Worm (Caenorhabditis elegans) whole organism, L3 larva: Measurements from ENCODE around the gene txt-11.

Experiments
- R02D3.7 ChIP-seq: fragments of 150-350 bp; optimal IDR thresholded peaks from 2 replicates; lab custom pipeline; 2014; ENCODE audit warnings: missing biosample characterization, missing genetic modification characterization
- ZK546.5 ChIP-seq: sonication (generic microtip); optimal IDR thresholded peaks from 2 replicates; lab custom pipeline; 2017; ENCODE audit warnings: missing biosample characterization, missing genetic modification characterization
- aly-2 ChIP-seq: fragments of 150-350 bp; optimal IDR thresholded peaks from 2 replicates; lab custom pipeline; 2014; ENCODE audit warnings: missing biosample characterization, missing genetic modification characterization
- ama-1 ChIP-seq: fragments of 150-350 bp; optimal IDR thresholded peaks from 2 replicates; lab custom pipeline; 2018
- ceh-9 ChIP-seq: sonication (generic microtip); optimal IDR thresholded peaks from 2 replicates; lab custom pipeline; 2018; ENCODE audit warnings: missing biosample characterization, missing genetic modification characterization
- daf-12 ChIP-seq: fragments of 150-350 bp; optimal IDR thresholded peaks from 2 replicates; lab custom pipeline; 2014; ENCODE audit warnings: missing biosample characterization, missing genetic modification reagents, missing genetic modification characterization
- egl-27 ChIP-seq: sonication (generic microtip); optimal IDR thresholded peaks from 4 replicates; lab custom pipeline; 2017; ENCODE audit warnings: missing biosample characterization, missing genetic modification reagents, missing genetic modification characterization
- egl-5 ChIP-seq: fragments of 150-350 bp; optimal IDR thresholded peaks from 2 replicates; lab custom pipeline; 2017; ENCODE audit warnings: missing biosample characterization, missing genetic modification reagents, missing genetic modification characterization, inconsistent platforms
- elt-2 ChIP-seq: sonication (generic microtip); optimal IDR thresholded peaks from 2 replicates; lab custom pipeline; 2016; ENCODE audit warnings: missing genetic modification reagents, mild to moderate bottlenecking, missing genetic modification characterization, missing compliant biosample characterization
- eor-1 ChIP-seq, 2 experiments: fragments of 150-350 bp; optimal IDR thresholded peaks; 2 replicates each; lab custom pipeline; 2014 to 2018; ENCODE audit warnings: missing biosample characterization in 2 of 2, missing genetic modification characterization in 2 of 2
- fkh-10 ChIP-seq: sonication (generic microtip); optimal IDR thresholded peaks from 2 replicates; lab custom pipeline; 2017; ENCODE audit warnings: missing biosample characterization, missing genetic modification reagents, missing genetic modification characterization
- fkh-2 ChIP-seq: fragments of 150-350 bp; optimal IDR thresholded peaks from 2 replicates; lab custom pipeline; 2014; ENCODE audit warnings: missing biosample characterization, missing genetic modification reagents, missing genetic modification characterization
- hmg-11 ChIP-seq: sonication (generic microtip); optimal IDR thresholded peaks from 2 replicates; lab custom pipeline; 2016; ENCODE audit warnings: missing genetic modification characterization, missing compliant biosample characterization
- jun-1 ChIP-seq: fragments of 150-350 bp; optimal IDR thresholded peaks from 2 replicates; lab custom pipeline; 2014; ENCODE audit warnings: missing biosample characterization, missing genetic modification reagents, missing genetic modification characterization
- lin-15B ChIP-seq: fragments of 150-350 bp; optimal IDR thresholded peaks from 2 replicates; lab custom pipeline; 2014; ENCODE audit warnings: missing biosample characterization, missing genetic modification characterization
- lin-39 ChIP-seq: fragments of 150-350 bp; optimal IDR thresholded peaks from 2 replicates; lab custom pipeline; 2018; ENCODE audit warnings: missing biosample characterization, missing genetic modification reagents, missing genetic modification characterization
- lsy-12 ChIP-seq: sonication (generic microtip); optimal IDR thresholded peaks from 2 replicates; lab custom pipeline; 2016; ENCODE audit warnings: mild to moderate bottlenecking, missing genetic modification characterization, missing compliant biosample characterization
- mml-1 ChIP-seq: fragments of 150-350 bp; sonication (generic microtip); optimal IDR thresholded peaks from 3 replicates; lab custom pipeline; 2014; ENCODE audit warnings: missing biosample characterization, missing genetic modification characterization
- nfya-1 ChIP-seq: sonication (generic microtip); optimal IDR thresholded peaks from 2 replicates; lab custom pipeline; 2017; ENCODE audit warnings: missing genetic modification characterization, mild to moderate bottlenecking, missing compliant biosample characterization, antibody characterized with exemption, moderate library complexity; ENCODE audit not compliant: insufficient read depth
- nhr-11 ChIP-seq: fragments of 150-350 bp; optimal IDR thresholded peaks from 2 replicates; lab custom pipeline; 2014; ENCODE audit warnings: missing biosample characterization, missing genetic modification characterization
- nhr-12 ChIP-seq: fragments of 150-350 bp; optimal IDR thresholded peaks from 2 replicates; lab custom pipeline; 2014; ENCODE audit warnings: missing biosample characterization, missing genetic modification characterization
- nhr-23 ChIP-seq: fragments of 150-350 bp; optimal IDR thresholded peaks from 2 replicates; lab custom pipeline; 2014; ENCODE audit warnings: missing biosample characterization, missing genetic modification reagents, missing genetic modification characterization
- nhr-237 ChIP-seq: fragments of 150-350 bp; optimal IDR thresholded peaks from 2 replicates; lab custom pipeline; 2014; ENCODE audit warnings: missing biosample characterization, missing genetic modification characterization
- nhr-28 ChIP-seq: fragments of 150-350 bp; optimal IDR thresholded peaks from 2 replicates; lab custom pipeline; 2014; ENCODE audit warnings: missing biosample characterization, missing genetic modification characterization
- nhr-43 ChIP-seq: sonication (generic microtip); optimal IDR thresholded peaks from 2 replicates; lab custom pipeline; 2016; ENCODE audit warnings: mild to moderate bottlenecking, missing genetic modification characterization, missing compliant biosample characterization; ENCODE audit not compliant: poor library complexity, severe bottlenecking
- nhr-77 ChIP-seq: fragments of 150-350 bp; optimal IDR thresholded peaks from 2 replicates; lab custom pipeline; 2014; ENCODE audit warnings: missing biosample characterization, missing genetic modification characterization
- pqm-1 ChIP-seq: fragments of 150-350 bp; optimal IDR thresholded peaks from 2 replicates; lab custom pipeline; 2017; ENCODE audit warnings: missing biosample characterization, missing genetic modification characterization, inconsistent platforms
- sea-2 ChIP-seq: fragments of 150-350 bp; sonication (generic microtip); optimal IDR thresholded peaks from 4 replicates; lab custom pipeline; 2014; ENCODE audit warnings: missing biosample characterization, missing genetic modification reagents, missing genetic modification characterization
- snpc-4 ChIP-seq: fragments of 150-350 bp; optimal IDR thresholded peaks from 2 replicates; lab custom pipeline; 2014; ENCODE audit warnings: missing biosample characterization, missing genetic modification characterization
- tbx-2 ChIP-seq: sonication (generic microtip); optimal IDR thresholded peaks from 2 replicates; lab custom pipeline; 2016; ENCODE audit warnings: mild to moderate bottlenecking, missing genetic modification characterization, missing compliant biosample characterization
- unc-39 ChIP-seq: sonication (generic microtip); optimal IDR thresholded peaks from 4 replicates; lab custom pipeline; 2017; ENCODE audit warnings: missing biosample characterization, missing genetic modification characterization
- zag-1 ChIP-seq: fragments of 150-350 bp; optimal IDR thresholded peaks from 2 replicates; lab custom pipeline; 2014; ENCODE audit warnings: missing biosample characterization, missing genetic modification characterization
- ztf-4 ChIP-seq: fragments of 150-350 bp; optimal IDR thresholded peaks from 2 replicates; lab custom pipeline; 2014; ENCODE audit warnings: missing biosample characterization, missing genetic modification characterization

txt-11 gene

DNA sequence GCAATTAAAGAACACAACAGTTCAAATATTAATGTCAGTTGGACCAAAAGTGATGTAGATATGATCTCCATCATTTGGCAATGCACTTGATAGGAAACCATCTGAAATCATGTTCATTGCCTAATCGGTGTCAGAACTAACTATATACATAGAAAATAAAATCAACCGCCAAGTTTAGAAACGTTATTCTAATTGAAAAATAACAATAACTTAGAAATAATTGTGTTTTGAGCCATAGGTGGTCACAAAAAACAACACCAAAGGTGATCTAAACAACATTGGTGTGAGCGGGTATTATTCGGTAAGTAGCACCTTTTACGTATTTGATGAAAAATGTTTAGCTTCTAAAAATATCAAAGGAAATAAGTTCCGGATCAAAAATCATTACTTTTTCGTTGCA is 11.2 kb downstream of the txt-11 start, which contains the start of gene srab-21:
Gene srab-21 (minus strand): TSS at position 101 of the 400 bp plus-strand sequence.
- no peak for TF ChIP-seq lin-39
- no peak for TF ChIP-seq hmg-11 (tag; lab: Kevin White, UChicago)
- no peak for TF ChIP-seq ZK546.5 (tag; lab: Kevin White, UChicago)

DNA sequence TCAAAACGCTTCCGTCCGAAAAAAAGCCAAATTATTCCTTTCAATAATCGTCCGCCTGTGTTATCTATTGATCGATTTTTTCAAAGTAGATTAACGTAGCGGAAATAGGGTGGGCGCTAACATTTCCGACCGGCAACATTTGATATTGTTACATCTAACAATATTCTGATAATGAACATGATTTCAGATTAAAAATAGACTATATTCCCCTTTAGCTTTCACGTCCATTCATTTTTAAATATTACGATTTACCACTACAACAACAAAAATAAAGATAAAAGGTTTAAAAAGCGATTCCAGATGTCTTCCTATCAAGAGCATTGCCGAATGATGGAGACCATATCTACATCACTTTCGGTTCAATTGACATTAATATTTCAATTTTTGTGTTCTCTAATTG is 13.0 kb downstream of the txt-11 start, which contains the start of gene srab-22:
Gene srab-22 (plus strand): TSS at position 301 of the 400 bp plus-strand sequence.
- TF ChIP-seq nhr-11 (tag; lab: Kevin White, UChicago), result no peak
- TF ChIP-seq nhr-43 (tag; lab: Kevin White, UChicago), result no peak
- no peak for TF ChIP-seq egl-5 (tag; lab: Kevin White, UChicago)
- no peak for TF ChIP-seq ztf-4 (tag; lab: Kevin White, UChicago)
- TF ChIP-seq lin-15B (tag; lab: Kevin White, UChicago), result no peak
- no peak for TF ChIP-seq pqm-1 (tag; lab: Kevin White, UChicago)
- no peak for TF ChIP-seq unc-39 (tag; lab: Kevin White, UChicago)

DNA sequence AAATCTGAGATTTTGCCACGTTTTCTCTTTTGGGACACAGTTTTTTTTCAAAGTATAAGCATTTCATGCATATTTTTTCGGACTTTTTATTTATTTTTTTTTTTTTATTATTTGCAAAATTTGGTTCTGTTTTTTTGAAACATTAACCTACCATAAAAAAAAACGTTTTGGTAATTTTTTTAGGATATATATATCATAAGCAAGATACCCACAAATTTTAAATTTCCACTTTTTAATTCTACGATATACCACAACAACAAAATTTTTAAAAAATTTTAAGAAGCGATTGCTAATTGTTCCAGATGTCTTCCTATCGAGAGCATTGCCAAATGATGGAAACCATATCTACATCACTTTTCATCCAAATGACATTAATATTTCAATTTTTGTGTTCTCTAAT is 15.6 kb downstream of the txt-11 start, which contains the start of gene srab-20:
Gene srab-20 (plus strand): TSS at position 301 of the 400 bp plus-strand sequence.
- TF ChIP-seq pqm-1 (tag; lab: Kevin White, UChicago), result no peak
- TF ChIP-seq elt-2 (tag; lab: Kevin White, UChicago), result no peak
- TF ChIP-seq mml-1 (tag; lab: Kevin White, UChicago), result no peak
- TF ChIP-seq nhr-77 (tag; lab: Kevin White, UChicago), result no peak
- TF ChIP-seq eor-1 (tag; optimal IDR thresholded peaks at IDR 0.05; lab: Kevin White, UChicago), result no peak
- TF ChIP-seq egl-27 (tag; lab: Kevin White, UChicago), result no peak
- no peak for TF ChIP-seq sea-2 (GFP tag; lab: Kevin White, UChicago)
- TF ChIP-seq, all 47 proteins: peak for 0

DNA sequence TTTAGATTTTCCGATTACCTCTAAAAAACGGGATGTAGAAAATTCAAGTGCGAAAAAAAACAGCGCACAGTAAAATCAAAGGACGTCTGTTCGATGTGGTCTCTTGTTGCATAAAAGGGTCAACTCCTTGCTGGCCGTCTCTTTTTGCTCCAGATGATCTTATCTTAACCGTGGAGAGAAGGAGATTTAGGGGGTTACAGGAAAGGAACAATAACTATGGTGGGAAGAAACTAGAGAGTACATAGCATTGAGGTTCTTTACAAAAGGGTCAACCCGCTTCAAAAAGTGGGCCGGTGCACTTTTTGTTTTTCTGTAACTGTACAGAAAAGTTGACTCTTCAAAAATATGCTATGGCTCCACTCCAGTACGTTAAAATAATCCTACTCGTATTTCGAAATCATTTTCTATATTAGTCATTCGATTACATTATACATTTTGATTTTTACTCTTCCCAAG is 18.5 kb downstream of the txt-11 start, which contains the start of the genes T20D4.19 and srj-9:
Gene T20D4.19 (minus strand): TSS at position 101 of the 456 bp plus-strand sequence.
Gene srj-9 (plus strand): TSS at position 406 of the 456 bp plus-strand sequence.
- no peak for TF ChIP-seq nhr-77 (tag; lab: Kevin White, UChicago)
- TF ChIP-seq nhr-28 (tag; lab: Kevin White, UChicago), result no peak
- TF ChIP-seq nfya-1 (tag; lab: Kevin White, UChicago), result no peak
- no peak for TF ChIP-seq fkh-10 (GFP tag; lab: Kevin White, UChicago)
- no peak for TF ChIP-seq nhr-43 (tag; lab: Kevin White, UChicago)
- no peak for TF ChIP-seq aly-2 (tag; lab: Kevin White, UChicago)
- TF ChIP-seq hmg-11 (tag; lab: Kevin White, UChicago), result no peak
- TF ChIP-seq lsy-12 (tag; lab: Kevin White, UChicago), result no peak
- no peak for TF ChIP-seq R02D3.7
- no peak for TF ChIP-seq lin-39
- TF ChIP-seq lin-15B (tag; lab: Kevin White, UChicago), result no peak
- TF ChIP-seq tbx-2 (tag; lab: Kevin White, UChicago), result no peak
- no peak for TF ChIP-seq nhr-237
- no peak for TF ChIP-seq nhr-23
- TF ChIP-seq zag-1, result no peak

DNA sequence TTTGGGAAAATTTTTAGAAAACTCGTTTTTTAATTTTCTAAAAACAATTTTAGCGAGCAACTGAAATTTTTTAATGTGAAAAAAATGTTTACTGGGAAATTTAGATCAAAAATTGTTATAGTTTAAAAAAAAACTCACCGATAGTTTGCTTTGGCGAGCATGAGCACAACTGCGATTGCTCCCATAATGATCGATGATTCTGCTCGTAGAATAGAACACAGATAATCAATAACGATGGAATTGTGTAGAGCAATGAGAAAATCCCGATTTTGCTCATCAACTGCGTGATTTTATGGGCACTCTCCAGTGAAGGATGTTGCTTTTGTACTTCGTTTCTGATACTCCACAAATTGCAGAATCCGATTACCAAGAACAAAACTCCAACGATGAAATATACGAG is 29.5 kb downstream of the txt-11 start:
- TF ChIP-seq elt-2 (tag; lab: Kevin White, UChicago), result no peak
- no peak for TF ChIP-seq jun-1 (tag; lab: Kevin White, UChicago)
- TF ChIP-seq unc-39 (tag; lab: Kevin White, UChicago), result no peak
- TF ChIP-seq ama-1, result no peak
- TF ChIP-seq snpc-4 (tag; lab: Kevin White, UChicago), result no peak
- no peak for TF ChIP-seq ceh-9 (tag; lab: Kevin White, UChicago)
- TF ChIP-seq nfya-1 (tag; lab: Kevin White, UChicago), result no peak
- no peak for TF ChIP-seq lsy-12 (tag; lab: Kevin White, UChicago)
- TF ChIP-seq fkh-2, result no peak
- no peak for TF ChIP-seq nhr-43 (tag; lab: Kevin White, UChicago)
- no peak for TF ChIP-seq nhr-237
- TF ChIP-seq daf-12 (tag; lab: Kevin White, UChicago), result no peak
- no peak for TF ChIP-seq nhr-12
- TF ChIP-seq mml-1 (tag; lab: Kevin White, UChicago), result no peak
- no peak for TF ChIP-seq nhr-77 (tag; lab: Kevin White, UChicago)
- no peak for TF ChIP-seq hmg-11 (tag; lab: Kevin White, UChicago)
- no peak for TF ChIP-seq nhr-23
